Fruit fly (Drosophila melanogaster) whole organism, embryonic: ENCODE data around the gene Etl1.

ENCODE experiments used
- Abd-B ChIP-seq: fragments of 200-800 bp; sonication (Bioruptor generic); optimal IDR thresholded peaks from 2 replicates; lab custom pipeline; 2018; ENCODE audit warnings: missing biosample characterization, mild to moderate bottlenecking, missing genetic modification characterization, moderate library complexity
- Atf3 ChIP-seq: fragments of 200-800 bp; sonication (Bioruptor generic); optimal IDR thresholded peaks from 3 replicates; lab custom pipeline; 2016; ENCODE audit warnings: missing biosample characterization, missing genetic modification characterization
- CG10543 ChIP-seq: fragments of 200-800 bp; sonication (Bioruptor generic); optimal IDR thresholded peaks from 3 replicates; lab custom pipeline; 2017; ENCODE audit warnings: missing biosample characterization, mild to moderate bottlenecking, missing genetic modification characterization, moderate library complexity
- CG10979 ChIP-seq: fragments of 200-800 bp; sonication (Bioruptor generic); optimal IDR thresholded peaks from 2 replicates; lab custom pipeline; 2018; ENCODE audit warnings: missing biosample characterization, mild to moderate bottlenecking, missing genetic modification characterization, moderate library complexity
- CG12104 ChIP-seq: fragments of 200-800 bp; sonication (Bioruptor generic); optimal IDR thresholded peaks from 3 replicates; lab custom pipeline; 2016; ENCODE audit warnings: missing biosample characterization, missing genetic modification characterization
- CG12155 ChIP-seq: fragments of 200-800 bp; sonication (Bioruptor generic); optimal IDR thresholded peaks from 3 replicates; lab custom pipeline; 2016; ENCODE audit warnings: missing biosample characterization, missing genetic modification characterization
- CG12236 ChIP-seq: fragments of 200-800 bp; sonication (Bioruptor generic); optimal IDR thresholded peaks from 2 replicates; lab custom pipeline; 2016; ENCODE audit warnings: missing biosample characterization, missing genetic modification characterization
- CG14860 ChIP-seq: fragments of 200-800 bp; sonication (Bioruptor generic); IDR thresholded peaks from 3 replicates; pipeline ENCODE4 v1.3.6; 2022; ENCODE audit warnings: missing biosample characterization, missing genetic modification characterization; ENCODE audit not compliant: partially characterized antibody
- CG15479 ChIP-seq: fragments of 200-800 bp; sonication (Bioruptor generic); optimal IDR thresholded peaks from 3 replicates; lab custom pipeline; 2019; ENCODE audit warnings: missing biosample characterization, mild to moderate bottlenecking, missing genetic modification characterization, moderate library complexity
- CG16779 ChIP-seq: fragments of 200-800 bp; sonication (Bioruptor generic); IDR thresholded peaks from 2 replicates; pipeline ENCODE4 v1.3.6; 2022; ENCODE audit warnings: missing biosample characterization, missing genetic modification characterization
- CG16813 ChIP-seq: fragments of 200-800 bp; sonication (Bioruptor generic); IDR thresholded peaks from 3 replicates; pipeline ENCODE4 v1.3.6; 2022; ENCODE audit warnings: missing biosample characterization, missing genetic modification characterization; ENCODE audit not compliant: partially characterized antibody
- CG2129 ChIP-seq: fragments of 200-800 bp; sonication (Bioruptor generic); IDR thresholded peaks from 2 replicates; pipeline ENCODE4 v1.3.6; 2022; ENCODE audit warnings: missing biosample characterization, missing genetic modification characterization; ENCODE audit not compliant: partially characterized antibody
- CG30403 ChIP-seq: fragments of 200-800 bp; sonication (Bioruptor generic); optimal IDR thresholded peaks from 3 replicates; lab custom pipeline; 2016; ENCODE audit warnings: missing biosample characterization, missing genetic modification characterization
- CG3163 ChIP-seq: fragments of 200-800 bp; sonication (Bioruptor generic); optimal IDR thresholded peaks from 3 replicates; lab custom pipeline; 2016; ENCODE audit warnings: missing biosample characterization, missing genetic modification characterization
- CG3281 ChIP-seq: fragments of 200-800 bp; sonication (Bioruptor generic); optimal IDR thresholded peaks from 3 replicates; lab custom pipeline; 2017; ENCODE audit warnings: missing biosample characterization, mild to moderate bottlenecking, missing genetic modification characterization
- CG3838 ChIP-seq: fragments of 200-800 bp; sonication (Bioruptor generic); optimal IDR thresholded peaks from 3 replicates; lab custom pipeline; 2016; ENCODE audit warnings: missing biosample characterization, missing genetic modification characterization
- CG4360 ChIP-seq: fragments of 200-800 bp; sonication (Bioruptor generic); IDR thresholded peaks from 2 replicates; pipeline ENCODE4 v1.3.6; 2022; ENCODE audit warnings: missing biosample characterization, missing genetic modification characterization
- CG4424 ChIP-seq: fragments of 200-800 bp; sonication (Bioruptor generic); optimal IDR thresholded peaks from 3 replicates; lab custom pipeline; 2016; ENCODE audit warnings: missing biosample characterization, missing genetic modification characterization
- CG6791 ChIP-seq: fragments of 200-800 bp; sonication (Bioruptor generic); IDR thresholded peaks from 3 replicates; pipeline ENCODE4 v1.3.6; 2022; ENCODE audit warnings: missing biosample characterization, missing genetic modification characterization; ENCODE audit not compliant: partially characterized antibody
- CG7271 ChIP-seq: fragments of 200-800 bp; sonication (Bioruptor generic); optimal IDR thresholded peaks from 2 replicates; lab custom pipeline; 2018; ENCODE audit warnings: missing biosample characterization, mild to moderate bottlenecking, missing genetic modification characterization, moderate library complexity
- CG7839 ChIP-seq: fragments of 200-800 bp; sonication (Bioruptor generic); optimal IDR thresholded peaks from 3 replicates; lab custom pipeline; 2018; ENCODE audit warnings: missing biosample characterization, mild to moderate bottlenecking, missing genetic modification characterization, moderate library complexity
- CG8924 ChIP-seq: fragments of 200-800 bp; optimal IDR thresholded peaks from 3 replicates; lab custom pipeline; 2019; ENCODE audit warnings: missing biosample characterization, mild to moderate bottlenecking, missing genetic modification characterization, moderate library complexity
- CG9437 ChIP-seq: fragments of 200-800 bp; sonication (Bioruptor generic); optimal IDR thresholded peaks from 2 replicates; lab custom pipeline; 2018; ENCODE audit warnings: missing biosample characterization, mild to moderate bottlenecking, missing genetic modification characterization
- CoRest ChIP-seq: fragments of 200-800 bp; sonication (Bioruptor generic); optimal IDR thresholded peaks from 3 replicates; lab custom pipeline; 2018; ENCODE audit warnings: missing biosample characterization, mild to moderate bottlenecking, missing genetic modification characterization, moderate library complexity
- D19B ChIP-seq: fragments of 200-800 bp; sonication (Bioruptor generic); optimal IDR thresholded peaks from 2 replicates; lab custom pipeline; 2017; ENCODE audit warnings: missing biosample characterization, mild to moderate bottlenecking, missing genetic modification characterization
- Doc3 ChIP-seq: fragments of 200-800 bp; sonication (Bioruptor generic); IDR thresholded peaks from 3 replicates; pipeline ENCODE4 v1.3.6; 2022; ENCODE audit warnings: missing biosample characterization, missing genetic modification characterization; ENCODE audit not compliant: partially characterized antibody
- Elba2 ChIP-seq: fragments of 200-800 bp; sonication (Bioruptor generic); optimal IDR thresholded peaks from 3 replicates; lab custom pipeline; 2016; ENCODE audit warnings: missing biosample characterization, missing genetic modification characterization
- Ets65A ChIP-seq: fragments of 200-800 bp; sonication (Bioruptor generic); peaks from one replicate; lab custom pipeline; 2016; ENCODE audit warnings: missing biosample characterization, missing genetic modification characterization
- Fer3 ChIP-seq: fragments of 200-800 bp; sonication (Bioruptor generic); optimal IDR thresholded peaks from 2 replicates; lab custom pipeline; 2018; ENCODE audit warnings: missing biosample characterization, mild to moderate bottlenecking, missing genetic modification characterization, moderate library complexity
- HLH4C ChIP-seq: fragments of 200-800 bp; sonication (Bioruptor generic); IDR thresholded peaks from 3 replicates; pipeline ENCODE4 v1.3.6; 2022; ENCODE audit warnings: missing biosample characterization, missing genetic modification characterization; ENCODE audit not compliant: partially characterized antibody
- Mrtf ChIP-seq: fragments of 200-800 bp; sonication (Bioruptor generic); IDR thresholded peaks from 3 replicates; pipeline ENCODE4 v1.3.6; 2022; ENCODE audit warnings: missing biosample characterization, missing genetic modification characterization
- Pdp1 ChIP-seq, 2 experiments: fragments of 200-800 bp; sonication (Bioruptor generic); optimal IDR thresholded peaks; 3 replicates each; lab custom pipeline; 2016; ENCODE audit warnings: missing biosample characterization in 2 of 2, missing genetic modification characterization in 2 of 2, mild to moderate bottlenecking in 1 of 2, moderate library complexity in 1 of 2
- Ptx1 ChIP-seq: fragments of 200-800 bp; sonication (Bioruptor generic); IDR thresholded peaks from 2 replicates; pipeline ENCODE4 v1.3.6; 2022; ENCODE audit warnings: missing biosample characterization, missing genetic modification characterization
- Scr ChIP-seq: fragments of 200-800 bp; sonication (Bioruptor generic); IDR thresholded peaks from 2 replicates; pipeline ENCODE4 v1.3.6; 2022; ENCODE audit warnings: missing biosample characterization, missing genetic modification characterization; ENCODE audit not compliant: partially characterized antibody
- Six4 ChIP-seq: fragments of 200-800 bp; sonication (Bioruptor generic); optimal IDR thresholded peaks from 2 replicates; lab custom pipeline; 2016; ENCODE audit warnings: missing biosample characterization, missing genetic modification characterization
- bigmax ChIP-seq: fragments of 200-800 bp; sonication (Bioruptor generic); optimal IDR thresholded peaks from 2 replicates; lab custom pipeline; 2018; ENCODE audit warnings: missing biosample characterization, mild to moderate bottlenecking, missing genetic modification characterization
- br ChIP-seq: fragments of >200 bp; optimal IDR thresholded peaks from 2 replicates; lab custom pipeline; 2017
- btn ChIP-seq: fragments of 200-800 bp; sonication (Bioruptor generic); optimal IDR thresholded peaks from 2 replicates; lab custom pipeline; 2016; ENCODE audit warnings: missing biosample characterization, missing genetic modification characterization
- cato ChIP-seq: fragments of 200-800 bp; sonication (Bioruptor generic); optimal IDR thresholded peaks from 2 replicates; lab custom pipeline; 2016; ENCODE audit warnings: missing biosample characterization, missing genetic modification characterization, borderline replicate concordance
- dmrt11E ChIP-seq: fragments of 200-800 bp; sonication (Bioruptor generic); optimal IDR thresholded peaks from 3 replicates; lab custom pipeline; 2018; ENCODE audit warnings: missing biosample characterization, mild to moderate bottlenecking, missing genetic modification characterization, moderate library complexity
- gce ChIP-seq: fragments of 200-800 bp; sonication (Bioruptor generic); IDR thresholded peaks from 3 replicates; pipeline ENCODE4 v1.3.6; 2022; ENCODE audit warnings: missing biosample characterization, missing genetic modification characterization
- gt ChIP-seq: fragments of 200-800 bp; sonication (Bioruptor generic); IDR thresholded peaks from 2 replicates; pipeline ENCODE4 v1.3.6; 2022; ENCODE audit warnings: missing biosample characterization, missing genetic modification characterization
- jigr1 ChIP-seq: fragments of 200-800 bp; sonication (Bioruptor generic); IDR thresholded peaks from 3 replicates; pipeline ENCODE4 v1.3.6; 2022; ENCODE audit warnings: missing biosample characterization, missing genetic modification characterization
- lola ChIP-seq, 3 experiments: fragments of >200 bp in 2 of 3; fragments of 200-800 bp in 1 of 3; sonication (Bioruptor generic) in 1 of 3; optimal IDR thresholded peaks; 2 replicates each; lab custom pipeline; 2017 to 2019; ENCODE audit warnings: missing biosample characterization in 3 of 3, missing genetic modification characterization in 3 of 3, mild to moderate bottlenecking in 1 of 3, moderate library complexity in 1 of 3
- maf-S ChIP-seq: fragments of 200-800 bp; sonication (Bioruptor generic); optimal IDR thresholded peaks from 2 replicates; lab custom pipeline; 2016; ENCODE audit warnings: missing biosample characterization, missing genetic modification characterization
- odd ChIP-seq: fragments of 200-800 bp; sonication (Bioruptor generic); optimal IDR thresholded peaks from 2 replicates; lab custom pipeline; 2017; ENCODE audit warnings: missing biosample characterization, mild to moderate bottlenecking, missing genetic modification characterization
- pb ChIP-seq: fragments of 200-800 bp; sonication (Bioruptor generic); optimal IDR thresholded peaks from 3 replicates; lab custom pipeline; 2016; ENCODE audit warnings: missing biosample characterization, missing genetic modification characterization
- tna ChIP-seq: fragments of 200-800 bp; sonication (Bioruptor generic); IDR thresholded peaks from 2 replicates; pipeline ENCODE4 v1.3.6; 2022; ENCODE audit warnings: missing biosample characterization, missing genetic modification characterization; ENCODE audit not compliant: partially characterized antibody
- ttk ChIP-seq: fragments of 200-800 bp; sonication (Bioruptor generic); IDR thresholded peaks from 2 replicates; pipeline ENCODE4 v2.1.2; 2022; ENCODE audit warnings: missing biosample characterization, missing genetic modification characterization

The Etl1 gene

DNA sequence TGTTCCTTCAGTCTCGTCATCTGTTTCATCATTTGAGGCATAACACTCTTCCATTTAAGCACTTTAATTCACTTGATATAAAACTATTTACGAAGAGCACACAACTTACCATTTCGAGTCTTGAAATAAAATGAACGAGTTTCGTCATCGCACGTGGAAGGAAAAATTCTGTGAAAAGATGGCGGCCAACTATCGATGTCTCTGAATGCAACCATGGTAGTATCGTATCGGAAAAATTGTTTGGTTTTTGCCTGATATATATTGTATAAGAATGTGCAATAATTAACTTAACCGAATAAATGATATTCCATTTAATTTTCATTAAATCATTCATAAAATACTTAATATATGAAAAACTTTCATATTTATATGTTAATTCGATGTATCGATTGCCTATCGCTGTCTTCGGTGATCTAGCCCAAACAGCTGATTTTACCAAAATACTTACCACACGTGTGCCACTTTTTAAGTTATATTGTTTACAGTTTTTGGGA is 17.5 kb downstream of the Etl1 start, which contains the start of gene Bka (continued):
- peak; percentile 31 for TF ChIP-seq cato
- TF ChIP-seq CG3163 (GFP tag; lab: Kevin White, UChicago) = peak; percentile 2
- TF ChIP-seq gce (GFP tag; lab: Robert Waterston, UW) = no peak
- TF ChIP-seq Atf3 (GFP tag; lab: Kevin White, UChicago) = no peak
- TF ChIP-seq Fer3 = peak; percentile 47
- peak; percentile 70 for TF ChIP-seq CG3281
- TF ChIP-seq ttk (GFP tag; lab: Robert Waterston, UW) = no peak; the same call in 1 of the 2 replicates
- TF ChIP-seq br (lab: Kevin White, UChicago) = no peak
- peak in 1 of 3 experiments; percentile 45 for TF ChIP-seq lola (GFP tag; optimal IDR thresholded peaks at IDR 0.05; lab: Kevin White, UChicago)
- TF ChIP-seq CG4424 (GFP tag; lab: Kevin White, UChicago) = peak; percentile 31
- no peak for TF ChIP-seq CG3838 (GFP tag; lab: Kevin White, UChicago)
- TF ChIP-seq Pdp1 (GFP tag; optimal IDR thresholded peaks at IDR 0.05; lab: Kevin White, UChicago) = peak in 1 of 2 experiments; percentile 81
- peak; percentile 77 for TF ChIP-seq CG10543
- TF ChIP-seq Mrtf = no peak
- no peak for TF ChIP-seq btn (GFP tag; lab: Kevin White, UChicago)
- TF ChIP-seq CG12104 (GFP tag; lab: Kevin White, UChicago) = no peak
- no peak for TF ChIP-seq jigr1 (GFP tag; lab: Robert Waterston, UW)
- no peak for TF ChIP-seq Abd-B (GFP tag; lab: Kevin White, UChicago)
- TF ChIP-seq CG7839 (tag; lab: Kevin White, UChicago) = peak; percentile 51
- TF ChIP-seq Six4 = no peak
- TF ChIP-seq CG8924 (tag; lab: Kevin White, UChicago) = peak; percentile 85
- peak; percentile 34 for TF ChIP-seq CG7271 (tag; lab: Kevin White, UChicago)
- no peak for TF ChIP-seq pb (GFP tag; lab: Kevin White, UChicago)
- peak; percentile 99 for TF ChIP-seq CG2129
- peak; percentile 92 for TF ChIP-seq tna (GFP tag; lab: Robert Waterston, UW)
- TF ChIP-seq CG15479 (GFP tag; lab: Kevin White, UChicago) = peak; percentile 20

- TF ChIP-seq CoRest (tag; lab: Kevin White, UChicago) (no peak), bigmax (GFP tag; lab: Kevin White, UChicago) (peak; percentile 91), Ets65A (peak; percentile 70), D19B (GFP tag; lab: Kevin White, UChicago) (no peak), Elba2 (GFP tag; lab: Kevin White, UChicago) (no peak), CG30403 (no peak), CG10979 (no peak), CG16779 (GFP tag; lab: Robert Waterston, UW) (0 out of 2 replicates have a peak, but pooled peaks have one; percentile 22)
Observed at dm6 chr2L:9894193-9894592, 18.2 kb downstream of the Etl1 start.

DNA sequence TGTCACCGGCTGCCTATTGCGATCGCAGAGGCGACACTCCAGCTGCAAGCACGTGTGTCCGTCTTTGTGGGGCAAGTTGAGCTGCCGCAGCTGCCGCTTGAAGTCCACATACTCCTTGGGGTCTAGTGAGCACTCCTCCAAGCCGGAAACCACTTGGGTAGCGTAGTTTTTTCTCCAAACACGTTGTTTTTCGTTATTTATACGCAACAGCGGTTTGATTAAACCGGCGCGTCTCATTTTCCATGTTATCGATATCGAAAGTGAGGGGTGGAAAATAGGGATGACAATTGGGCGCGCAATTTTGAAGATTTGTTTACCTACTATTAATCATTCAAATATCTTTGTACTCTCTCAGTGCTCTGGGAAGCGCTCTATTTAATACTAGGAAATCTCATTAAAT is 19.2 kb downstream of the Etl1 start, which contains the start of gene mtDNA-helicase:
Gene mtDNA-helicase, minus strand, starts transcription at position 264 of the 400 bp plus-strand sequence.
- no peak for TF ChIP-seq odd (GFP tag; lab: Kevin White, UChicago)
- TF ChIP-seq CG4360 = no peak
- peak; percentile 62; the same call in 1 of the 3 replicates for TF ChIP-seq CG6791 (GFP tag; lab: Robert Waterston, UW)
- TF ChIP-seq CG14860 = peak; percentile 42; the same call in 2 of the 3 replicates
- no peak for TF ChIP-seq CG12155 (GFP tag; lab: Kevin White, UChicago)
- TF ChIP-seq CG16813 (GFP tag; lab: Robert Waterston, UW) = peak; percentile 38; the same call in 1 of the 3 replicates
- TF ChIP-seq HLH4C (GFP tag; lab: Robert Waterston, UW) = peak; percentile 59
- TF ChIP-seq Doc3 (GFP tag; lab: Robert Waterston, UW) = peak; percentile 51; the same call in 1 of the 3 replicates
- TF ChIP-seq maf-S (GFP tag; lab: Kevin White, UChicago) = no peak
- TF ChIP-seq CG12236 (GFP tag; lab: Kevin White, UChicago) = no peak
- TF ChIP-seq CG9437 (GFP tag; lab: Kevin White, UChicago) = peak; percentile 23
- TF ChIP-seq dmrt11E (tag; lab: Kevin White, UChicago) = no peak
- TF ChIP-seq Ptx1 = no peak
- TF ChIP-seq gt (GFP tag; lab: Robert Waterston, UW) = no peak
- peak; percentile 62 for TF ChIP-seq Scr (GFP tag; lab: Robert Waterston, UW)
